Worm (Caenorhabditis elegans) whole organism, L4 larva: ENCODE data around the gene B0244.10.

Source experiments
- ces-1 ChIP-seq: fragments of 150-350 bp; sonication (generic microtip); optimal IDR thresholded peaks from 4 replicates; lab custom pipeline; 2014; ENCODE audit warnings: missing biosample characterization, missing genetic modification reagents, missing genetic modification characterization
- hlh-30 ChIP-seq: sonication (generic microtip); optimal IDR thresholded peaks from 2 replicates; lab custom pipeline; 2017; ENCODE audit warnings: antibody characterized with exemption, mild to moderate bottlenecking, missing genetic modification characterization, missing compliant biosample characterization; ENCODE audit not compliant: insufficient read depth
- hmg-1.1 ChIP-seq: fragments of 200-800 bp; sonication (Bioruptor generic); IDR thresholded peaks from 2 replicates; pipeline ENCODE4 v1.3.6; 2022; ENCODE audit warnings: missing genetic modification reagents, missing genetic modification characterization, missing compliant biosample characterization
- pha-4 ChIP-seq, 2 experiments: fragments of 150-350 bp in 1 of 2; fragments of 200-800 bp in 1 of 2; sonication (Bioruptor generic) in 1 of 2; IDR thresholded peaks in 1 of 2; optimal IDR thresholded peaks in 1 of 2; 2 replicates each; pipeline versions ENCODE4 v1.3.6 to Lab custom; 2014 to 2022; ENCODE audit warnings: missing genetic modification characterization in 2 of 2, missing genetic modification reagents in 2 of 2, missing biosample characterization in 1 of 2, missing compliant biosample characterization in 1 of 2
- snpc-1.2 ChIP-seq: fragments of 200-800 bp; sonication (Bioruptor generic); IDR thresholded peaks from 2 replicates; pipeline ENCODE4 v1.3.6; 2022; ENCODE audit warnings: missing genetic modification reagents, missing genetic modification characterization, missing compliant biosample characterization

- TF ChIP-seq snpc-1.2 (GFP tag; lab: Robert Waterston, UW) (no peak), hmg-1.1 (no peak), hlh-30 (tag; lab: Kevin White, UChicago) (no peak), pha-4 (GFP tag; IDR thresholded peaks at IDR 0.05; lab: Robert Waterston, UW) (no peak), pha-4 (tag; optimal IDR thresholded peaks at IDR 0.05; lab: Kevin White, UChicago) (no peak), ces-1 (GFP tag; lab: Kevin White, UChicago) (no peak)
Measured at ce11 chrIII:5730041-5730440, 4.9 kb upstream of the B0244.10 start.
